Worm (Caenorhabditis elegans): ENCODE results near the gene ptr-18.
A peak's percentile ranks its signal among the peaks of the same experiment; 100 is the strongest.

The ptr-18 gene

DNA sequence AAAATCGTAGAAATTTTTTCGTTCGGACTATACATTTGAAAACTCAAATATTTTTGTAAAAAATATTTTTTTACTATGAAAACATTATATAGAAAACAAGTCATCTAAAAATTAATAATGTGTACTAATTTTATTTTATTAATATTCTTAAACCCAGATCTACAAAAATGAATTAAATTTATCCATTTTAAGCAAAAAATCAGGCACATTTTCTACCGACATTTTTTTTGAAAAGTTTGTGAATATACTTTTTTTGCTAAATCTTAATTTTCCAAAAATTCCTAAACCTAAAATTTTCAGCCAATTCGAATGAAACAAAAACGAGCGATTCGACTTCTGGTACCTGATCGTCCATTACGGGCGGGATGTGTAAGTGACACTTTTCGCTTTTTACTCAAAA is 25.5 kb upstream of the ptr-18 start, which contains the start of gene arrd-10 (continued):
- TF ChIP-seq hrde-1 (tag; optimal IDR thresholded peaks at IDR 0.05; ENCODE audit: borderline replicate concordance), result no peak

DNA sequence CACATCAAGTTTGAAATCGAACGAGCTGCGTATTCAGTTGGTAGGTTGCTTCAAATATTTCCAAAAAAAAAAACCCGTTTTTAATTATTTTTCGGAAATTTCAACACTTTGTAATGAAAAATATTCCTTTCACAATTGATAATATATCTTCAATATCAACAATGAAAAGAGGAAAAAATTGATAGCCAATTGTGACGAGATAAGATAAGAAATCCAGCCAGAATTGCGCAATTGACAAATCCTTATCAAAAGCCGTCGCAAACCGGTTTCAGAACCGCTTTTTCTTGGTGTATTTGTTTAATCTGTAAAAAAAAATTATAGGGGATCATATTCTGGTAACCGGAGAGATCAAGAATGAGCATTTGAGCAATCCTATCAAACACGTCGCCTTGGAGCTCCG is 22.9 kb upstream of the ptr-18 start:
- TF ChIP-seq K11D2.4 (GFP tag; IDR thresholded peaks at IDR 0.05) (no peak), ceh-79 (tag; optimal IDR thresholded peaks at IDR 0.05) (no peak), B0336.3 (GFP tag; IDR thresholded peaks at IDR 0.05) (no peak), him-1 (tag; optimal IDR thresholded peaks at IDR 0.05) (no peak), madf-10 (tag; optimal IDR thresholded peaks at IDR 0.05) (no peak), nhr-80 (tag; optimal IDR thresholded peaks at IDR 0.05) (no peak), mxl-1 (tag; optimal IDR thresholded peaks at IDR 0.05) (no peak), lsl-1 (GFP tag; optimal IDR thresholded peaks at IDR 0.05) (no peak), ztf-22 (GFP tag; optimal IDR thresholded peaks at IDR 0.05) (no peak), hmg-1.2 (GFP tag; IDR thresholded peaks at IDR 0.05) (no peak), F39B2.1 (GFP tag; IDR thresholded peaks at IDR 0.05) (no peak)

DNA sequence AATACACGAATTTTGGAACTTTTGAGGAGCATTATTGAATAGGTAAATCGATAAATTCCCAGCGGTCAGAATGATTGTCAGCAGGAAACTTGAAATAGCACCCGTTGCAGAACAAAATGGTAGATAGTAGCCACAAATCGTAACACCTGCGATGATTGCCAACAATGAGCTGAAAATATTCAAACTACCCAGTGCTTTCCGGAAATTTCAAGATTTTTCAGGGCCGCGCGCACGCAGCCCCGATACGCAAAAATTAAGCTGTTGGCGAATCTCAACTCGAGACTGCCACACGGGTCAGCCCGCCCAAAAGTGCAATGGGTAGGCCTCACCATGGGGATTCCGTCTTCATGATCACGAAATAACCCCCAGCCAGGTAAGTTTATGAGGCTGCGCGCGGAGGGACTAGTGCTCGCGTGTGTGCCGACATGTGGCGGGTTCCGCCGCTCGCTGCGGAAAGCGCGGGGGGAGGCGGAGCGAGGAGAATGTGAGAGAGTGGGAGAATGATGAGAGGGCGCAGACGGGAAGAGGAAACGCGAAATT is 20.7 kb upstream of the ptr-18 start:
- TF ChIP-seq ets-4 (GFP tag; optimal IDR thresholded peaks at IDR 0.05) (peak; percentile 97), snpc-1.3 (tag; optimal IDR thresholded peaks at IDR 0.05; ENCODE audit: insufficient read depth) (peak; percentile 96), let-526 (GFP tag; IDR thresholded peaks at IDR 0.05) (peak; percentile 73), bed-2 (GFP tag; IDR thresholded peaks at IDR 0.05) (peak; percentile 64; the same call in 1 of the 2 replicates), hmg-20 (GFP tag; IDR thresholded peaks at IDR 0.05) (peak; percentile 87), ama-1 (optimal IDR thresholded peaks at IDR 0.05) (peak; percentile 100), ama-1 (GFP tag; optimal IDR thresholded peaks at IDR 0.05) (peak; percentile 71 to 77), tlf-1 (GFP tag; optimal IDR thresholded peaks at IDR 0.05) (peak; percentile 95), lin-26 (GFP tag; IDR thresholded peaks at IDR 0.05) (peak; percentile 96), F33H1.4 (GFP tag; IDR thresholded peaks at IDR 0.05) (peak; percentile 86), zim-3 (tag; optimal IDR thresholded peaks at IDR 0.05) (peak; percentile 87), nfyb-1 (GFP tag; IDR thresholded peaks at IDR 0.05) (peak; percentile 97), F49E8.2 (tag; optimal IDR thresholded peaks at IDR 0.05; ENCODE audit: insufficient read depth) (peak; percentile 96), Y53F4B.3 (GFP tag; IDR thresholded peaks at IDR 0.05) (peak; percentile 80), xnd-1 (tag; optimal IDR thresholded peaks at IDR 0.05) (peak; percentile 67), mcd-1 (GFP tag; IDR thresholded peaks at IDR 0.05) (peak; percentile 95), ceh-27 (GFP tag; optimal IDR thresholded peaks at IDR 0.05) (peak; percentile 86), tbp1 (GFP tag; optimal IDR thresholded peaks at IDR 0.05) (peak; percentile 83), chd-7 (tag; optimal IDR thresholded peaks at IDR 0.05) (peak; percentile 97), ceh-79 (tag; optimal IDR thresholded peaks at IDR 0.05) (peak; percentile 84), zfh-2 (GFP tag; conservative IDR thresholded peaks at IDR 0.05) (peak; percentile 100), rec-8 (tag; optimal IDR thresholded peaks at IDR 0.05) (peak; percentile 82 to 98), Y79H2A.3 (GFP tag; conservative IDR thresholded peaks at IDR 0.05) (peak; percentile 79), somi-1 (GFP tag; optimal IDR thresholded peaks at IDR 0.05) (peak; percentile 93), C06A6.2 (GFP tag; conservative IDR thresholded peaks at IDR 0.05) (peak; percentile 88), mel-28 (tag; optimal IDR thresholded peaks at IDR 0.05; ENCODE audit: borderline replicate concordance) (peak; percentile 92), F57A8.1 (GFP tag; optimal IDR thresholded peaks at IDR 0.05) (peak; percentile 68), nfya-1 (tag; optimal IDR thresholded peaks at IDR 0.05; ENCODE audit: borderline replicate concordance, insufficient read depth) (no peak), ceh-91 (GFP tag; IDR thresholded peaks at IDR 0.05) (peak; percentile 77), F39B2.1 (GFP tag; IDR thresholded peaks at IDR 0.05) (0 out of 2 replicates have a peak, but pooled peaks have one; percentile 78), Y67H2A.10 (GFP tag; conservative IDR thresholded peaks at IDR 0.05) (peak; percentile 56; the same call in 1 of the 2 replicates), K12H6.12 (tag; optimal IDR thresholded peaks at IDR 0.05) (peak; percentile 89), F23B12.7 (tag; optimal IDR thresholded peaks at IDR 0.05; ENCODE audit: insufficient read depth) (peak; percentile 95), C17E4.6 (GFP tag; IDR thresholded peaks at IDR 0.05) (peak; percentile 85)
